Worm (Caenorhabditis elegans): Measurements from ENCODE around the gene lgx-1.

lgx-1 gene

ce11 chrX:5517063-5517462, 21.3 kb downstream of the lgx-1 start, which contains the start of gene T23F2.5:
T23F2.5 (minus strand) TSS chrX:5517163.
- TF ChIP-seq egl-43 (GFP tag; IDR thresholded peaks at IDR 0.05): no peak
- no peak for TF ChIP-seq lin-38 (GFP tag; IDR thresholded peaks at IDR 0.05)
- no peak for TF ChIP-seq mdt-29 (GFP tag; IDR thresholded peaks at IDR 0.05)
- no peak for TF ChIP-seq nhr-28 (tag; optimal IDR thresholded peaks at IDR 0.05)

DNA sequence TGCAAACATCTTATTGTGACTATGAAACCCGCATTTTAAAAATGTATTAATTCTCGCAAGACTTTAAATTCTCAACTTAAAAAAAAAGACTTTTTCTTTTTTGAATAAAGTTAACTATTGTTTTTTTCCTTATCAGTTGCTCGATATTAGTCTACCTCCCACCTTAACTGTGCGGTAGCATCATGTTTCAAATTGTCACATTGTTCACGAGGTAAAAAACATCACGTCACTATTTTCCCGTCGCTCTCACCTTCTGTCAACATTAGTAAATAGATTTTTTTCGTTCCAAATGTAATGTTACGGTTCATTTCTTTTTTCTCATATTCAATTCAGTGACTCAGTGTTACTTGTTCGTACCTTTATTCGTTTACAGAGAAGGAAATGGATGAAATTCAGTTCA, 22.0 kb downstream of the lgx-1 start:
- TF ChIP-seq egl-43 (GFP tag; IDR thresholded peaks at IDR 0.05) (no peak), ztf-11 (tag; optimal IDR thresholded peaks at IDR 0.05) (no peak), mdt-29 (GFP tag; IDR thresholded peaks at IDR 0.05) (no peak), hlh-30 (tag; optimal IDR thresholded peaks at IDR 0.05; ENCODE audit: insufficient read depth) (peak; percentile 65), ceh-28 (tag; optimal IDR thresholded peaks at IDR 0.05) (no peak), nhr-41 (GFP tag; IDR thresholded peaks at IDR 0.05) (no peak), T20F7.1 (GFP tag; optimal IDR thresholded peaks at IDR 0.05) (no peak), rbr-2 (tag; optimal IDR thresholded peaks at IDR 0.05) (no peak), dve-1 (tag; optimal IDR thresholded peaks at IDR 0.05; ENCODE audit: insufficient read depth) (peak; percentile 48), ceh-62 (tag; optimal IDR thresholded peaks at IDR 0.05) (no peak), hmg-1.1 (GFP tag; IDR thresholded peaks at IDR 0.05) (no peak), php-3 (GFP tag; IDR thresholded peaks at IDR 0.05) (no peak), mdl-1 (tag; optimal IDR thresholded peaks at IDR 0.05) (peak in 1 of 2 experiments; percentile 4), zip-11 (GFP tag; IDR thresholded peaks at IDR 0.05) (no peak), dmd-9 (GFP tag; IDR thresholded peaks at IDR 0.05) (no peak), nhr-28 (tag; optimal IDR thresholded peaks at IDR 0.05) (peak; percentile 12), lin-38 (GFP tag; IDR thresholded peaks at IDR 0.05) (no peak), arid-1 (GFP tag; conservative IDR thresholded peaks at IDR 0.05) (no peak), pqm-1 (tag; optimal IDR thresholded peaks at IDR 0.05) (peak; percentile 16), ceh-20 (GFP tag; IDR thresholded peaks at IDR 0.05) (no peak), nhr-111 (GFP tag; optimal IDR thresholded peaks at IDR 0.05) (no peak), daf-19 (GFP tag; conservative IDR thresholded peaks at IDR 0.05) (no peak), ces-1 (GFP tag; optimal IDR thresholded peaks at IDR 0.05) (no peak), daf-8 (GFP tag; IDR thresholded peaks at IDR 0.05) (no peak), Y5F2A.4 (GFP tag; optimal IDR thresholded peaks at IDR 0.05) (no peak), mes-2 (tag; optimal IDR thresholded peaks at IDR 0.05; ENCODE audit: poor library complexity, severe bottlenecking) (no peak), nhr-76 (tag; optimal IDR thresholded peaks at IDR 0.05) (no peak), hif-1 (tag; optimal IDR thresholded peaks at IDR 0.05) (peak in 1 of 2 experiments; percentile 11), spr-3 (GFP tag; optimal IDR thresholded peaks at IDR 0.05) (no peak), aly-2 (tag; optimal IDR thresholded peaks at IDR 0.05) (no peak), F49E8.2 (tag; optimal IDR thresholded peaks at IDR 0.05; ENCODE audit: borderline replicate concordance) (no peak), mxl-2 (GFP tag; conservative IDR thresholded peaks at IDR 0.05) (no peak), D1046.2 (GFP tag; IDR thresholded peaks at IDR 0.05) (no peak), F37D6.2 (tag; optimal IDR thresholded peaks at IDR 0.05) (no peak), daf-12 (tag; optimal IDR thresholded peaks at IDR 0.05) (no peak), T26A8.4 (GFP tag; IDR thresholded peaks at IDR 0.05) (no peak), hlh-11 (tag; optimal IDR thresholded peaks at IDR 0.05) (no peak), mep-1 (tag; optimal IDR thresholded peaks at IDR 0.05) (no peak), nhr-42 (GFP tag; IDR thresholded peaks at IDR 0.05) (no peak), unc-39 (tag; optimal IDR thresholded peaks at IDR 0.05) (no peak), snpc-1.2 (GFP tag; IDR thresholded peaks at IDR 0.05) (no peak), unc-62 (GFP tag; optimal IDR thresholded peaks at IDR 0.05 in 1 of 2) (peak in 1 of 2 experiments; percentile 39), unc-62 (tag; optimal IDR thresholded peaks at IDR 0.05) (no peak), ZK546.5 (tag; optimal IDR thresholded peaks at IDR 0.05) (no peak), daf-16 (GFP tag; optimal IDR thresholded peaks at IDR 0.05) (no peak), daf-16 (tag; optimal IDR thresholded peaks at IDR 0.05) (peak; percentile 47), fos-1 (tag; optimal IDR thresholded peaks at IDR 0.05) (no peak), nhr-77 (tag; optimal IDR thresholded peaks at IDR 0.05) (no peak), lin-39 (tag; optimal IDR thresholded peaks at IDR 0.05) (no peak), lin-1 (GFP tag; IDR thresholded peaks at IDR 0.05) (no peak)
